Fruit fly (Drosophila melanogaster): Measurements from ENCODE around the gene Arp10.

dm6 chrX:19597684-19598363 is 48.2 kb downstream of the Arp10 start, which contains the start of gene RpS10b:
- peak; percentile 77 for TF ChIP-seq toe (GFP tag; optimal IDR thresholded peaks at IDR 0.05)
- TF ChIP-seq ovo (GFP tag; optimal IDR thresholded peaks at IDR 0.05), result peak; percentile 97
- peak; percentile 78 for TF ChIP-seq CG33017 (tag; optimal IDR thresholded peaks at IDR 0.05)
- TF ChIP-seq cnc (optimal IDR thresholded peaks at IDR 0.05), result no peak
- TF ChIP-seq Mnt (GFP tag; optimal IDR thresholded peaks at IDR 0.05), result peak; percentile 96
- TF ChIP-seq Clk (GFP tag; optimal IDR thresholded peaks at IDR 0.05), result peak; percentile 34
- TF ChIP-seq CG14711 (tag; optimal IDR thresholded peaks at IDR 0.05), result peak; percentile 70
- TF ChIP-seq kay (GFP tag; ENCODE audit: borderline replicate concordance), result peak; percentile 58
- peak; percentile 79 for TF ChIP-seq CG12768 (GFP tag; optimal IDR thresholded peaks at IDR 0.05)
- peak; percentile 95 for TF ChIP-seq CG7101 (tag; optimal IDR thresholded peaks at IDR 0.05)
- TF ChIP-seq CG5204 (GFP tag; optimal IDR thresholded peaks at IDR 0.05), result peak; percentile 85
- peak; percentile 98 for TF ChIP-seq CG1620 (GFP tag; optimal IDR thresholded peaks at IDR 0.05)
- peak; percentile 88 for TF ChIP-seq tj (GFP tag; optimal IDR thresholded peaks at IDR 0.05)
- peak; percentile 82 for TF ChIP-seq CG7045 (GFP tag; optimal IDR thresholded peaks at IDR 0.05)

All from whole organism, adult.